Worm (Caenorhabditis elegans): Measurements from ENCODE around the gene ZK218.3.

ZK218.3 gene

ce11 chrV:17061585-17061984 lies 37.0 kb downstream of the ZK218.3 start, which contains the start of gene F28B1.9:
Gene F28B1.9 (plus strand): TSS chrV:17061885.
- TF ChIP-seq egl-27 (tag; optimal IDR thresholded peaks at IDR 0.05): no peak
- no peak for TF ChIP-seq ceh-63 (GFP tag; optimal IDR thresholded peaks at IDR 0.05)
- no peak for TF ChIP-seq ceh-88 (GFP tag; IDR thresholded peaks at IDR 0.05)
- TF ChIP-seq nhr-28 (tag; optimal IDR thresholded peaks at IDR 0.05): no peak
- no peak for TF ChIP-seq C04F5.9 (tag; optimal IDR thresholded peaks at IDR 0.05)
- TF ChIP-seq dsc-1 (tag; optimal IDR thresholded peaks at IDR 0.05): no peak
- no peak for TF ChIP-seq sox-4 (tag; optimal IDR thresholded peaks at IDR 0.05)
- TF ChIP-seq ceh-8 (GFP tag; optimal IDR thresholded peaks at IDR 0.05): no peak
- no peak for TF ChIP-seq tlp-1 (tag; optimal IDR thresholded peaks at IDR 0.05)
- TF ChIP-seq efl-1 (optimal IDR thresholded peaks at IDR 0.05): no peak
- no peak for TF ChIP-seq efl-1 (GFP tag; optimal IDR thresholded peaks at IDR 0.05 in 1 of 2)
- no peak for TF ChIP-seq mef-2 (tag; optimal IDR thresholded peaks at IDR 0.05)
- TF ChIP-seq nhr-76 (tag; optimal IDR thresholded peaks at IDR 0.05): no peak
- TF ChIP-seq unc-62 (GFP tag; optimal IDR thresholded peaks at IDR 0.05): no peak
- TF ChIP-seq fos-1 (tag; optimal IDR thresholded peaks at IDR 0.05): no peak
- TF ChIP-seq ztf-11 (tag; optimal IDR thresholded peaks at IDR 0.05): no peak
- no peak for TF ChIP-seq nhr-12 (tag; optimal IDR thresholded peaks at IDR 0.05)
- TF ChIP-seq vab-15 (tag; optimal IDR thresholded peaks at IDR 0.05): no peak
- TF ChIP-seq lin-35 (GFP tag; optimal IDR thresholded peaks at IDR 0.05): no peak
- TF ChIP-seq swsn-7 (tag; optimal IDR thresholded peaks at IDR 0.05): no peak
- no peak for TF ChIP-seq unc-30 (tag; optimal IDR thresholded peaks at IDR 0.05)

ce11 chrV:17059987-17060386 lies 38.6 kb downstream of the ZK218.3 start, which contains the start of gene sri-66:
Gene sri-66 (plus strand): TSS chrV:17060287.
- TF ChIP-seq skn-1 (tag; optimal IDR thresholded peaks at IDR 0.05) (no peak), unc-30 (tag; optimal IDR thresholded peaks at IDR 0.05) (no peak), elt-3 (tag; optimal IDR thresholded peaks at IDR 0.05) (no peak), pag-3 (tag; optimal IDR thresholded peaks at IDR 0.05; ENCODE audit: borderline replicate concordance, insufficient read depth) (no peak), ceh-63 (GFP tag; optimal IDR thresholded peaks at IDR 0.05) (no peak), grh-1 (GFP tag; IDR thresholded peaks at IDR 0.05) (no peak)
